Worm (Caenorhabditis elegans): Measurements from ENCODE around the gene T16A1.4.

ce11 chrII:2031852-2032251 is 49.5 kb upstream of the T16A1.4 start, which contains the start of gene bath-5:
- TF ChIP-seq fos-1 (tag; optimal IDR thresholded peaks at IDR 0.05), result no peak
- no peak for TF ChIP-seq nhr-23 (tag; optimal IDR thresholded peaks at IDR 0.05)
- no peak for TF ChIP-seq dmd-4 (tag; optimal IDR thresholded peaks at IDR 0.05)
- TF ChIP-seq snpc-4 (tag; optimal IDR thresholded peaks at IDR 0.05), result no peak
- no peak for TF ChIP-seq lin-13 (GFP tag; optimal IDR thresholded peaks at IDR 0.05)
